Worm (Caenorhabditis elegans) whole organism, early embryonic: ENCODE results near the gene sdz-10.

Source experiments
- pes-1 ChIP-seq: fragments of 200-800 bp; sonication (Bioruptor generic); IDR thresholded peaks from 2 replicates; pipeline ENCODE4 v1.3.6; 2022; ENCODE audit warnings: missing genetic modification reagents, missing genetic modification characterization, missing compliant biosample characterization
- tbx-37 ChIP-seq: fragments of 200-800 bp; sonication (Bioruptor generic); conservative IDR thresholded peaks from 2 replicates; pipeline ENCODE4 v1.3.6; 2022; ENCODE audit warnings: missing genetic modification reagents, missing genetic modification characterization, missing compliant biosample characterization

DNA sequence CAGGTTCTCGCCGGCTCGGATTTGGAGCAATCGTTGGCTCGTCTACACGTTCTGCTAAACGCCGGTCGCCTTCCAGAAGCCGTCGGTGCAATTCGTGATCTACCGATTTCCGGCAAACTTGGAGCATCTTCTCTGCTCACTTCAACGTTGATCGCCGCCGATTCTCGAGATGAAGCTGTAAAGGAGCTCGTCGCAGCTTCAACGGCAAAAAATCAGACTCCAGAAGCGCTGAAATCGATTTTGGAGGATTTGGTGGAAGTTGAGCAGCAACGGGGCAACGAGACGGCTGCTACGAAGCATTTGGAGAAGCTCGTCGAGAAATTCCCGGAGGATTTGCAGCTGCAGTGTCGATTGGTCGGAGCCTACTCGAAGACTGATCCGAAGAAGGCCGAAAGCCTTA lies 19.6 kb upstream of the sdz-10 start:
- no peak for TF ChIP-seq tbx-37
- no peak for TF ChIP-seq pes-1
